Worm (Caenorhabditis elegans): Measurements from ENCODE around the gene dpf-6.

Gene dpf-6

ce11 chrIII:8004091-8004490 is 34.0 kb upstream of the dpf-6 start, which contains the start of gene C06G4.6:
Gene C06G4.6, plus strand, starts transcription at chrIII:8004391.
- TF ChIP-seq pqm-1 (tag; optimal IDR thresholded peaks at IDR 0.05): no peak
- no peak for TF ChIP-seq dmd-4 (tag; optimal IDR thresholded peaks at IDR 0.05; ENCODE audit: borderline replicate concordance)

DNA sequence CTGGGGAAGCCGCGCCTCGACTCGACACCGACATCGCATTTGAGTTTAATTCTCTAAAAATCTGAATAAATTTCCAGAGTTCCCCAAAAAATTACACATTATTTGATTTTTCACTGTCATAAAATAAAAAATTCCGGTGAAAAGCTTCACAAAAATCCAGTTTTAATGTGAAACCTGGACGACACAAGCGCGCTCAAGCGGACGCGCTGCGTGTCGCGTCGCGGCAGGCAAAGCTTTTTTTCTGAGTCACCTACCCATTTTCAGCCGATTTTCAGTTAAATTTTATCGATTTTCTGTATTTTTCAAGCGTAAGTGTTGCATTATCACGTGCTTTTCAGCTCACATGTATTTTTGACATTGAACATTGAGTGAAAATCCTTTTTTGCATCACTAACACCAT is 28.3 kb upstream of the dpf-6 start, which contains the start of gene cit-1.1:
Gene cit-1.1 (minus strand): TSS at position 53 of the 400 bp plus-strand sequence.
- TF ChIP-seq ets-4 (tag; optimal IDR thresholded peaks at IDR 0.05): no peak
- peak; percentile 22 for TF ChIP-seq hlh-30 (tag; optimal IDR thresholded peaks at IDR 0.05; ENCODE audit: insufficient read depth)

- TF ChIP-seq ceh-48 (tag; optimal IDR thresholded peaks at IDR 0.05): peak; percentile 11
- no peak for TF ChIP-seq ceh-45 (GFP tag; IDR thresholded peaks at IDR 0.05)
- TF ChIP-seq hlh-6 (tag; optimal IDR thresholded peaks at IDR 0.05): no peak
Measured at ce11 chrIII:8010260-8010822, 27.7 kb upstream of the dpf-6 start, which contains the start of gene cit-1.2. Gene cit-1.2, plus strand, starts transcription at chrIII:8010772.

- TF ChIP-seq syd-9 (tag; optimal IDR thresholded peaks at IDR 0.05) (no peak), hlh-6 (tag; optimal IDR thresholded peaks at IDR 0.05) (no peak), che-1 (tag; optimal IDR thresholded peaks at IDR 0.05) (no peak), nhr-11 (tag; optimal IDR thresholded peaks at IDR 0.05) (no peak), madf-2 (tag; optimal IDR thresholded peaks at IDR 0.05) (no peak), Y22D7AL.16 (tag; optimal IDR thresholded peaks at IDR 0.05) (no peak), fkh-10 (GFP tag; optimal IDR thresholded peaks at IDR 0.05) (no peak), dmd-4 (tag; optimal IDR thresholded peaks at IDR 0.05; ENCODE audit: borderline replicate concordance) (no peak), unc-55 (GFP tag; optimal IDR thresholded peaks at IDR 0.05) (no peak), tbx-2 (tag; optimal IDR thresholded peaks at IDR 0.05) (no peak), F13H6.1 (tag; optimal IDR thresholded peaks at IDR 0.05) (no peak), pros-1 (tag; optimal IDR thresholded peaks at IDR 0.05) (no peak), C38D4.7 (GFP tag; optimal IDR thresholded peaks at IDR 0.05) (no peak)
Measured at ce11 chrIII:8013582-8013981, 24.5 kb upstream of the dpf-6 start.

DNA sequence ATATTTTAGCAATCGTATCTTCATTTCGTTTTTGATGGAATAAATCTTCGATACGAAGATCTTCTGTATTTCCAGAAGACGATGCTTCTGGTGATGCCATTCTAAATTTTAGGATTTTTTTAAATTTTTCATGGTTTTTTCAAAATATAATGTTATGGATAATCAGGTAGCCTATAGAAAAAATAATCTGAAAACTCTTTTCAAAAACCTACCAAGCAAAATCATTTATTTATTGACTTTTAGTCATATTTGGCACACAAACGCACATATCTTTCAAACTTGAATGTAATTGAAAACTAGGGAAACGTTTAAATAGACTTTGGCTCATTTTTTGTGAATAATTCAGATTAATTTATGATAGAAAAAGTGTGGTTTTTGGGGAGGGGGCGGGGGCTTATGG is 21.6 kb upstream of the dpf-6 start, which contains the start of gene F44B9.5:
Gene F44B9.5 (minus strand): TSS at position 101 of the 400 bp plus-strand sequence.
- no peak for TF ChIP-seq zip-5 (tag; optimal IDR thresholded peaks at IDR 0.05)
- TF ChIP-seq ceh-30 (tag; optimal IDR thresholded peaks at IDR 0.05): no peak
- TF ChIP-seq che-1 (tag; optimal IDR thresholded peaks at IDR 0.05): no peak
- TF ChIP-seq gmeb-2 (tag; optimal IDR thresholded peaks at IDR 0.05): no peak
- no peak for TF ChIP-seq pha-4 (tag; optimal IDR thresholded peaks at IDR 0.05)
- TF ChIP-seq odd-2 (tag; optimal IDR thresholded peaks at IDR 0.05): no peak
- no peak for TF ChIP-seq ceh-22 (tag; optimal IDR thresholded peaks at IDR 0.05)
- TF ChIP-seq elt-2 (tag; optimal IDR thresholded peaks at IDR 0.05): no peak
- no peak for TF ChIP-seq rnt-1 (tag; optimal IDR thresholded peaks at IDR 0.05)
- no peak for TF ChIP-seq tbx-2 (tag; optimal IDR thresholded peaks at IDR 0.05)
- TF ChIP-seq K09A11.1 (tag; optimal IDR thresholded peaks at IDR 0.05; ENCODE audit: insufficient read depth): no peak
- TF ChIP-seq fkh-10 (GFP tag; optimal IDR thresholded peaks at IDR 0.05): no peak
- no peak for TF ChIP-seq C38D4.7 (GFP tag; optimal IDR thresholded peaks at IDR 0.05)
- no peak for TF ChIP-seq nhr-232 (tag; optimal IDR thresholded peaks at IDR 0.05)
- no peak for TF ChIP-seq pha-2 (tag; optimal IDR thresholded peaks at IDR 0.05)
- no peak for TF ChIP-seq ceh-45 (GFP tag; IDR thresholded peaks at IDR 0.05)

ce11 chrIII:8017053-8017452 is 21.0 kb upstream of the dpf-6 start:
- TF ChIP-seq ets-4 (tag; optimal IDR thresholded peaks at IDR 0.05) (no peak), odd-2 (tag; optimal IDR thresholded peaks at IDR 0.05) (no peak), hlh-6 (tag; optimal IDR thresholded peaks at IDR 0.05) (no peak), nfya-1 (tag; optimal IDR thresholded peaks at IDR 0.05) (no peak), ama-1 (optimal IDR thresholded peaks at IDR 0.05) (no peak), nhr-11 (tag; optimal IDR thresholded peaks at IDR 0.05) (no peak), eyg-1 (tag; optimal IDR thresholded peaks at IDR 0.05) (no peak), ceh-30 (tag; optimal IDR thresholded peaks at IDR 0.05) (no peak), ceh-48 (tag; optimal IDR thresholded peaks at IDR 0.05) (no peak), unc-55 (GFP tag; optimal IDR thresholded peaks at IDR 0.05) (no peak), unc-86 (tag; optimal IDR thresholded peaks at IDR 0.05) (no peak), che-1 (tag; optimal IDR thresholded peaks at IDR 0.05) (no peak)

Data from whole organism, late embryonic.